Fruit fly (Drosophila melanogaster): ENCODE measurements around the gene ranshi.

The ranshi gene

DNA sequence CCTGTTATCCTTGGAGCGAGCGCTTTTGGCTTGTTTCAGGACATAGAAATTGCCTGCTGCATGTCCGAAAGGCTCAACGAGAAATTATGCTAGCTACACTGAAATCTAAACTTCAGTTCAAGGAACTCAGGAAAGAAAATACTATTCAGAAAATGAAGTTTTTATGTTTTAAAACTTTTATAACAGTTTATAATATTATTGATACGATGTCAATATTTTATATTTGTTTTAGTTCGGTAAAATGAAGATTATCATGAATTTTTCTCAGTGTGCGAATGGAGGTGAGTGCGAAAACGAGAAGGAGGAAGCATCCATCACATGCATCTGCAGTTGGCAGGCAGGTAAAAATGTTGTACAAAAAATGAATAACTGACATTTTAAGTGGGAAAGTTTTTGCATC, 16.9 kb upstream of the ranshi start (continued):
- TF ChIP-seq CG1233 (GFP tag; optimal IDR thresholded peaks at IDR 0.05) (peak; percentile 6), dimm (GFP tag; IDR thresholded peaks at IDR 0.05) (0 out of 2 replicates have a peak, but pooled peaks have one; percentile 28), dati (GFP tag; IDR thresholded peaks at IDR 0.05) (no peak), ro (GFP tag; IDR thresholded peaks at IDR 0.05) (no peak; the same call in 1 of the 2 replicates), tup (GFP tag; optimal IDR thresholded peaks at IDR 0.05) (no peak), dpn (GFP tag; optimal IDR thresholded peaks at IDR 0.05) (peak in 1 of 2 experiments; percentile 63), aop (GFP tag; IDR thresholded peaks at IDR 0.05) (no peak), CG8388 (GFP tag; optimal IDR thresholded peaks at IDR 0.05) (peak; percentile 80), Hmr (GFP tag; optimal IDR thresholded peaks at IDR 0.05) (no peak), CG18262 (tag; optimal IDR thresholded peaks at IDR 0.05) (peak; percentile 75), Atf6 (GFP tag; IDR thresholded peaks at IDR 0.05) (peak; percentile 65), HmgD (GFP tag; optimal IDR thresholded peaks at IDR 0.05) (no peak), CG7745 (tag; optimal IDR thresholded peaks at IDR 0.05) (no peak), NC2α (GFP tag; optimal IDR thresholded peaks at IDR 0.05) (no peak), ato (GFP tag; IDR thresholded peaks at IDR 0.05; ENCODE audit: partially characterized antibody) (no peak), CG30020 (tag; optimal IDR thresholded peaks at IDR 0.05) (no peak), crol (GFP tag; IDR thresholded peaks at IDR 0.05) (no peak), Camta (GFP tag; optimal IDR thresholded peaks at IDR 0.05) (peak; percentile 45), CG14710 (tag; optimal IDR thresholded peaks at IDR 0.05) (peak; percentile 70), zfh2 (GFP tag; optimal IDR thresholded peaks at IDR 0.05) (no peak), CG10209 (GFP tag; optimal IDR thresholded peaks at IDR 0.05) (peak; percentile 53), fd64A (GFP tag; optimal IDR thresholded peaks at IDR 0.05) (no peak), CG11560 (tag; IDR thresholded peaks at IDR 0.05) (no peak), al (GFP tag; IDR thresholded peaks at IDR 0.05) (0 out of 2 replicates have a peak, but pooled peaks have one; percentile 22), CG16863 (GFP tag; optimal IDR thresholded peaks at IDR 0.05) (no peak), Max (GFP tag; optimal IDR thresholded peaks at IDR 0.05) (peak; percentile 65), pho (GFP tag; optimal IDR thresholded peaks at IDR 0.05) (no peak), CG6791 (GFP tag; IDR thresholded peaks at IDR 0.05; ENCODE audit: partially characterized antibody) (no peak), CG2678 (tag; optimal IDR thresholded peaks at IDR 0.05) (peak; percentile 66), cad (GFP tag; optimal IDR thresholded peaks at IDR 0.05) (no peak), repo (GFP tag; optimal IDR thresholded peaks at IDR 0.05) (no peak), nom (GFP tag; optimal IDR thresholded peaks at IDR 0.05) (no peak), HLH54F (GFP tag; optimal IDR thresholded peaks at IDR 0.05) (no peak), Nf-YA (GFP tag; IDR thresholded peaks at IDR 0.05) (peak; percentile 54), CG12744 (GFP tag; optimal IDR thresholded peaks at IDR 0.05) (no peak), CG33557 (GFP tag; optimal IDR thresholded peaks at IDR 0.05) (no peak), Hr78 (GFP tag; optimal IDR thresholded peaks at IDR 0.05) (no peak), Lhr (GFP tag; optimal IDR thresholded peaks at IDR 0.05) (peak; percentile 22), Doc3 (GFP tag; IDR thresholded peaks at IDR 0.05; ENCODE audit: partially characterized antibody) (no peak), Dref (GFP tag; IDR thresholded peaks at IDR 0.05) (no peak), onecut (GFP tag; IDR thresholded peaks at IDR 0.05) (peak; percentile 80; the same call in 1 of the 2 replicates), CG11398 (GFP tag; optimal IDR thresholded peaks at IDR 0.05) (no peak), psq (GFP tag; optimal IDR thresholded peaks at IDR 0.05) (no peak), crc (GFP tag; optimal IDR thresholded peaks at IDR 0.05) (no peak), bcd (GFP tag; optimal IDR thresholded peaks at IDR 0.05) (no peak), E2f1 (GFP tag; IDR thresholded peaks at IDR 0.05) (peak; percentile 56; the same call in 1 of the 2 replicates), CG17829 (tag; optimal IDR thresholded peaks at IDR 0.05) (peak; percentile 78), CG6854 (GFP tag; optimal IDR thresholded peaks at IDR 0.05) (peak; percentile 15), vnd (GFP tag; IDR thresholded peaks at IDR 0.05; ENCODE audit: partially characterized antibody) (no peak), caup (GFP tag; optimal IDR thresholded peaks at IDR 0.05; ENCODE audit: severe bottlenecking) (peak; percentile 2), CG12236 (GFP tag; optimal IDR thresholded peaks at IDR 0.05) (no peak)

All from whole organism, embryonic.